Fruit fly (Drosophila melanogaster): ENCODE data around the gene gish.

Gene gish

dm6 chr3R:16235941-16236712, 36.1 kb upstream of the gish start:
- TF ChIP-seq cyc (GFP tag; optimal IDR thresholded peaks at IDR 0.05) = peak; percentile 64
- TF ChIP-seq CG4318 (GFP tag; optimal IDR thresholded peaks at IDR 0.05) = peak; percentile 95
- peak; percentile 91 for TF ChIP-seq spab (GFP tag; optimal IDR thresholded peaks at IDR 0.05)
- peak; percentile 98 for TF ChIP-seq CG32006 (GFP tag; optimal IDR thresholded peaks at IDR 0.05)
- TF ChIP-seq Sox15 (GFP tag; optimal IDR thresholded peaks at IDR 0.05) = peak; percentile 85
- TF ChIP-seq CG11902 (GFP tag; optimal IDR thresholded peaks at IDR 0.05) = peak; percentile 79
- TF ChIP-seq Blimp-1 (GFP tag; optimal IDR thresholded peaks at IDR 0.05) = peak; percentile 87
- TF ChIP-seq Lpt (GFP tag; optimal IDR thresholded peaks at IDR 0.05) = peak; percentile 36
- TF ChIP-seq CG8319 (GFP tag; optimal IDR thresholded peaks at IDR 0.05) = peak; percentile 76
- TF ChIP-seq CG7368 (GFP tag; optimal IDR thresholded peaks at IDR 0.05) = no peak
- TF ChIP-seq fkh (GFP tag; optimal IDR thresholded peaks at IDR 0.05) = peak; percentile 12
- TF ChIP-seq dsx (GFP tag; optimal IDR thresholded peaks at IDR 0.05; ENCODE audit: poor library complexity, severe bottlenecking) = peak; percentile 14
- TF ChIP-seq CG16779 (tag; optimal IDR thresholded peaks at IDR 0.05) = peak; percentile 85
- TF ChIP-seq Ets21C (GFP tag; optimal IDR thresholded peaks at IDR 0.05) = peak; percentile 33
- no peak for TF ChIP-seq Eip75B (GFP tag; optimal IDR thresholded peaks at IDR 0.05)
- TF ChIP-seq Hr38 (GFP tag; optimal IDR thresholded peaks at IDR 0.05) = no peak
- peak; percentile 81 for TF ChIP-seq CG9139 (GFP tag; optimal IDR thresholded peaks at IDR 0.05)
- peak; percentile 96 for TF ChIP-seq CG34406 (GFP tag; optimal IDR thresholded peaks at IDR 0.05)
- TF ChIP-seq net (GFP tag; optimal IDR thresholded peaks at IDR 0.05) = peak; percentile 45
- TF ChIP-seq Gug (GFP tag; IDR thresholded peaks at IDR 0.05) = no peak
- no peak for TF ChIP-seq fd85E (GFP tag; optimal IDR thresholded peaks at IDR 0.05)
- TF ChIP-seq CG11762 (GFP tag; optimal IDR thresholded peaks at IDR 0.05; ENCODE audit: insufficient read depth) = peak; percentile 77
- TF ChIP-seq dac (GFP tag; optimal IDR thresholded peaks at IDR 0.05) = peak; percentile 74
- TF ChIP-seq OdsH (GFP tag; optimal IDR thresholded peaks at IDR 0.05) = peak; percentile 85
- TF ChIP-seq Ets96B (tag; optimal IDR thresholded peaks at IDR 0.05) = peak; percentile 90
- peak; percentile 74 for TF ChIP-seq vri (GFP tag; optimal IDR thresholded peaks at IDR 0.05)
- no peak for TF ChIP-seq eg (GFP tag; IDR thresholded peaks at IDR 0.05)
- TF ChIP-seq lz (GFP tag; optimal IDR thresholded peaks at IDR 0.05) = peak; percentile 87
- TF ChIP-seq fd59A (GFP tag; optimal IDR thresholded peaks at IDR 0.05) = peak; percentile 84
- TF ChIP-seq CG6854 (GFP tag; optimal IDR thresholded peaks at IDR 0.05) = no peak
- TF ChIP-seq CG6792 (GFP tag; optimal IDR thresholded peaks at IDR 0.05) = peak; percentile 67
- peak; percentile 75 for TF ChIP-seq CG31627 (GFP tag; optimal IDR thresholded peaks at IDR 0.05)
- TF ChIP-seq achi (GFP tag; optimal IDR thresholded peaks at IDR 0.05) = peak; percentile 94
- peak; percentile 70 for TF ChIP-seq Met (GFP tag; optimal IDR thresholded peaks at IDR 0.05)
- no peak for TF ChIP-seq CG6163 (GFP tag; IDR thresholded peaks at IDR 0.05)
- peak; percentile 87 for TF ChIP-seq acj6 (GFP tag; optimal IDR thresholded peaks at IDR 0.05)
- no peak for TF ChIP-seq CG11294 (GFP tag; IDR thresholded peaks at IDR 0.05)
- TF ChIP-seq Eip93F (GFP tag; optimal IDR thresholded peaks at IDR 0.05) = peak; percentile 32
- TF ChIP-seq pdm3 (GFP tag; optimal IDR thresholded peaks at IDR 0.05) = peak; percentile 62
- TF ChIP-seq CG6808 (GFP tag; optimal IDR thresholded peaks at IDR 0.05) = peak; percentile 93
- TF ChIP-seq CG8632 (GFP tag; optimal IDR thresholded peaks at IDR 0.05) = peak; percentile 95
- peak; percentile 94 for TF ChIP-seq CG3032 (tag; optimal IDR thresholded peaks at IDR 0.05)
- peak; percentile 86 for TF ChIP-seq esn (GFP tag; optimal IDR thresholded peaks at IDR 0.05)
- peak; percentile 41 to 83 for TF ChIP-seq salr (GFP tag; optimal IDR thresholded peaks at IDR 0.05)
- TF ChIP-seq CG10669 (GFP tag; optimal IDR thresholded peaks at IDR 0.05) = peak; percentile 82
- TF ChIP-seq Smox (GFP tag; optimal IDR thresholded peaks at IDR 0.05) = peak; percentile 24
- TF ChIP-seq Hr39 (GFP tag; optimal IDR thresholded peaks at IDR 0.05) = peak; percentile 77
- TF ChIP-seq Hr4 (GFP tag; optimal IDR thresholded peaks at IDR 0.05) = peak; percentile 71
- TF ChIP-seq Eip78C (GFP tag) = peak; percentile 91
- TF ChIP-seq CG15336 (GFP tag; IDR thresholded peaks at IDR 0.05) = no peak
